Worm (Caenorhabditis elegans): ENCODE measurements around the gene col-79.
A peak's percentile ranks its signal among the peaks of the same experiment; 100 is the strongest.

Gene col-79

ce11 chrII:10696060-10696459 is 7.4 kb upstream of the col-79 start:
- TF ChIP-seq mep-1 (tag; optimal IDR thresholded peaks at IDR 0.05) (no peak), ces-1 (GFP tag; optimal IDR thresholded peaks at IDR 0.05) (peak; percentile 96), lin-32 (GFP tag; optimal IDR thresholded peaks at IDR 0.05) (no peak)

ce11 chrII:10704575-10705170 is 1.3 kb downstream of the col-79 start, which contains the start of gene col-39:
Gene col-39 (plus strand): TSS chrII:10704916.
- TF ChIP-seq ceh-83 (GFP tag; optimal IDR thresholded peaks at IDR 0.05) (no peak), M03D4.4 (tag; optimal IDR thresholded peaks at IDR 0.05) (no peak), nhr-237 (tag; optimal IDR thresholded peaks at IDR 0.05) (no peak), elt-1 (tag; optimal IDR thresholded peaks at IDR 0.05; ENCODE audit: borderline replicate concordance, insufficient read depth) (no peak), flh-1 (GFP tag; optimal IDR thresholded peaks at IDR 0.05) (no peak), ztf-11 (tag; optimal IDR thresholded peaks at IDR 0.05) (no peak)

ce11 chrII:10705347-10705996 is 2.1 kb downstream of the col-79 start:
- TF ChIP-seq nhr-76 (tag; optimal IDR thresholded peaks at IDR 0.05) (no peak), tbx-8 (GFP tag; optimal IDR thresholded peaks at IDR 0.05) (no peak), lin-13 (tag; optimal IDR thresholded peaks at IDR 0.05) (no peak), mep-1 (tag; optimal IDR thresholded peaks at IDR 0.05) (no peak), elt-3 (tag; optimal IDR thresholded peaks at IDR 0.05) (no peak), nhr-12 (tag; optimal IDR thresholded peaks at IDR 0.05) (no peak), lin-32 (GFP tag; optimal IDR thresholded peaks at IDR 0.05) (no peak), ztf-11 (tag; optimal IDR thresholded peaks at IDR 0.05) (no peak), M03D4.4 (tag; optimal IDR thresholded peaks at IDR 0.05) (no peak), ceh-39 (tag; optimal IDR thresholded peaks at IDR 0.05) (no peak), mls-2 (tag; optimal IDR thresholded peaks at IDR 0.05) (no peak), drap-1 (GFP tag; optimal IDR thresholded peaks at IDR 0.05) (no peak), blmp-1 (tag; optimal IDR thresholded peaks at IDR 0.05) (no peak), hlh-1 (tag; optimal IDR thresholded peaks at IDR 0.05) (no peak), cnd-1 (tag; optimal IDR thresholded peaks at IDR 0.05) (no peak), ceh-43 (GFP tag; optimal IDR thresholded peaks at IDR 0.05) (no peak), elt-1 (tag; optimal IDR thresholded peaks at IDR 0.05; ENCODE audit: borderline replicate concordance, insufficient read depth) (no peak), unc-120 (tag; optimal IDR thresholded peaks at IDR 0.05; ENCODE audit: poor library complexity, severe bottlenecking) (no peak)

DNA sequence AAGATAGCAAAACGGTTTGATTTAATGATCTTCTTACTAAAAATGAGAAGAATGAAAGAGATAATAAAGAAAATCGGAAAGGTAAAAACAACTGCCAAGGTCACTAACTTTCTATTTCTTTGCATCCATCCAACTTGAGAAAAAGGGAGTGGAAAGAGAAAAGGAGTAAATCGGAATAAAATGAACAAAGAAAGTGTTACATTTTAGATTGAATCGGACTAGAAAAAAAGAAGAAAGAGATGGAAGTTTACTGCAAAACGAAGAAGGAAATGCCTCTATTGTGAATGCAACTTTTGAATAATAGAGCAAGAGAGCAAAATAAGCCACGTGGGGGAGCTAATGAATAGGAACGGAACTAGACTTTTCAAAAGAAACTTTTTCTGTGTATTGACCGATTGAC is 2.6 kb downstream of the col-79 start:
- TF ChIP-seq sem-2 (GFP tag; optimal IDR thresholded peaks at IDR 0.05) (no peak), pha-4 (tag; optimal IDR thresholded peaks at IDR 0.05) (no peak), sptf-1 (tag; optimal IDR thresholded peaks at IDR 0.05) (no peak), hlh-1 (tag; optimal IDR thresholded peaks at IDR 0.05) (no peak), elt-3 (tag; optimal IDR thresholded peaks at IDR 0.05) (no peak), lin-32 (GFP tag; optimal IDR thresholded peaks at IDR 0.05) (no peak), flh-1 (GFP tag; optimal IDR thresholded peaks at IDR 0.05) (no peak), ham-2 (GFP tag; optimal IDR thresholded peaks at IDR 0.05) (no peak), tbx-8 (GFP tag; optimal IDR thresholded peaks at IDR 0.05) (no peak), unc-120 (tag; optimal IDR thresholded peaks at IDR 0.05; ENCODE audit: poor library complexity, severe bottlenecking) (no peak), lsy-2 (tag; optimal IDR thresholded peaks at IDR 0.05) (no peak), mls-2 (tag; optimal IDR thresholded peaks at IDR 0.05) (no peak), nhr-2 (tag; optimal IDR thresholded peaks at IDR 0.05) (no peak), unc-39 (tag; optimal IDR thresholded peaks at IDR 0.05) (no peak), nhr-237 (tag; optimal IDR thresholded peaks at IDR 0.05) (no peak)

- no peak for TF ChIP-seq unc-62 (GFP tag; optimal IDR thresholded peaks at IDR 0.05)
Measured at ce11 chrII:10706901-10707300, 3.5 kb downstream of the col-79 start, which contains the start of gene col-80. Gene col-80 (plus strand): TSS chrII:10707201.

Data from whole organism, mixed stage, embryonic.